Worm (Caenorhabditis elegans): ENCODE data around the gene F22H10.2.
A peak's percentile ranks its signal among the peaks of the same experiment; 100 is the strongest.

The F22H10.2 gene

ce11 chrX:16681910-16682493, 2.7 kb downstream of the F22H10.2 start (continued):
- TF ChIP-seq nhr-120 (GFP tag; IDR thresholded peaks at IDR 0.05), result no peak
- TF ChIP-seq hrde-1 (tag; optimal IDR thresholded peaks at IDR 0.05; ENCODE audit: borderline replicate concordance), result peak; percentile 9
- no peak for TF ChIP-seq unc-130 (GFP tag; optimal IDR thresholded peaks at IDR 0.05)
- TF ChIP-seq lir-1 (GFP tag; conservative IDR thresholded peaks at IDR 0.05), result peak; percentile 92
- peak; percentile 90 for TF ChIP-seq lin-54 (GFP tag; optimal IDR thresholded peaks at IDR 0.05)
- peak; percentile 94 for TF ChIP-seq nhr-80 (tag; optimal IDR thresholded peaks at IDR 0.05)
- no peak for TF ChIP-seq ama-1 (optimal IDR thresholded peaks at IDR 0.05)
- TF ChIP-seq ama-1 (GFP tag; optimal IDR thresholded peaks at IDR 0.05), result peak in 1 of 2 experiments; percentile 71
- peak; percentile 94 for TF ChIP-seq somi-1 (GFP tag; optimal IDR thresholded peaks at IDR 0.05)
- TF ChIP-seq unc-62 (GFP tag; optimal IDR thresholded peaks at IDR 0.05), result peak; percentile 78
- TF ChIP-seq repo-1 (tag; optimal IDR thresholded peaks at IDR 0.05), result peak; percentile 99
- TF ChIP-seq hsf-1 (GFP tag; IDR thresholded peaks at IDR 0.05), result no peak
- TF ChIP-seq B0336.3 (GFP tag; IDR thresholded peaks at IDR 0.05), result peak; percentile 99
- no peak for TF ChIP-seq ceh-40 (GFP tag; IDR thresholded peaks at IDR 0.05)
- TF ChIP-seq B0019.2 (GFP tag; conservative IDR thresholded peaks at IDR 0.05), result no peak
- no peak for TF ChIP-seq Y53F4B.3 (GFP tag; IDR thresholded peaks at IDR 0.05)
- peak; percentile 78 for TF ChIP-seq madf-3 (GFP tag; IDR thresholded peaks at IDR 0.05)
- peak; percentile 89 for TF ChIP-seq ccch-3 (GFP tag; optimal IDR thresholded peaks at IDR 0.05)
- no peak for TF ChIP-seq lsy-27 (tag; optimal IDR thresholded peaks at IDR 0.05; ENCODE audit: borderline replicate concordance, insufficient read depth)
- TF ChIP-seq ekl-4 (GFP tag; IDR thresholded peaks at IDR 0.05), result peak; percentile 85
- no peak for TF ChIP-seq athp-1 (tag; optimal IDR thresholded peaks at IDR 0.05)
- peak; percentile 55 for TF ChIP-seq nhr-27 (tag; optimal IDR thresholded peaks at IDR 0.05)
- TF ChIP-seq madf-6 (GFP tag; IDR thresholded peaks at IDR 0.05), result peak; percentile 46; the same call in 1 of the 2 replicates
- peak; percentile 6 for TF ChIP-seq dpl-1 (GFP tag; optimal IDR thresholded peaks at IDR 0.05)
- TF ChIP-seq zim-3 (tag; optimal IDR thresholded peaks at IDR 0.05), result peak; percentile 35
- TF ChIP-seq ztf-26 (tag; optimal IDR thresholded peaks at IDR 0.05), result peak; percentile 99
- TF ChIP-seq attf-6 (GFP tag; IDR thresholded peaks at IDR 0.05), result no peak
- TF ChIP-seq attf-3 (GFP tag; conservative IDR thresholded peaks at IDR 0.05), result peak; percentile 63
- no peak for TF ChIP-seq snpc-1.1 (tag; optimal IDR thresholded peaks at IDR 0.05; ENCODE audit: insufficient read depth)
- TF ChIP-seq nfya-2 (GFP tag; IDR thresholded peaks at IDR 0.05), result no peak
- TF ChIP-seq T07F8.4 (tag; optimal IDR thresholded peaks at IDR 0.05), result peak; percentile 86
- peak; percentile 51; the same call in 1 of the 2 replicates for TF ChIP-seq Y67H2A.10 (GFP tag; conservative IDR thresholded peaks at IDR 0.05)
- TF ChIP-seq xnd-1 (tag; optimal IDR thresholded peaks at IDR 0.05), result no peak
- TF ChIP-seq egl-44 (GFP tag; IDR thresholded peaks at IDR 0.05), result peak; percentile 87
- peak; percentile 95 for TF ChIP-seq pbrm-1 (GFP tag; IDR thresholded peaks at IDR 0.05)
- no peak for TF ChIP-seq mxl-1 (tag; optimal IDR thresholded peaks at IDR 0.05)
- TF ChIP-seq C17E4.6 (GFP tag; IDR thresholded peaks at IDR 0.05), result peak; percentile 60; the same call in 1 of the 2 replicates
- peak; percentile 87 for TF ChIP-seq hmg-1.2 (GFP tag; IDR thresholded peaks at IDR 0.05)
- peak; percentile 97 for TF ChIP-seq dox-1 (GFP tag; IDR thresholded peaks at IDR 0.05)
- TF ChIP-seq ztf-22 (GFP tag; optimal IDR thresholded peaks at IDR 0.05), result peak; percentile 80
- peak; percentile 34 for TF ChIP-seq ceh-79 (tag; optimal IDR thresholded peaks at IDR 0.05)
- peak; percentile 94 for TF ChIP-seq C06A6.2 (GFP tag; conservative IDR thresholded peaks at IDR 0.05)
- no peak for TF ChIP-seq efl-1 (GFP tag; optimal IDR thresholded peaks at IDR 0.05)
- no peak for TF ChIP-seq T26A5.8 (tag; optimal IDR thresholded peaks at IDR 0.05)
- TF ChIP-seq ztf-6 (GFP tag; IDR thresholded peaks at IDR 0.05), result peak; percentile 90
- no peak for TF ChIP-seq ceh-58 (GFP tag; IDR thresholded peaks at IDR 0.05)
- TF ChIP-seq him-1 (tag; optimal IDR thresholded peaks at IDR 0.05), result no peak
- peak; percentile 71 for TF ChIP-seq die-1 (tag; optimal IDR thresholded peaks at IDR 0.05)
- peak; percentile 96 for TF ChIP-seq hmg-20 (GFP tag; IDR thresholded peaks at IDR 0.05)
